Worm (Caenorhabditis elegans): ENCODE results near the gene srd-55.

DNA sequence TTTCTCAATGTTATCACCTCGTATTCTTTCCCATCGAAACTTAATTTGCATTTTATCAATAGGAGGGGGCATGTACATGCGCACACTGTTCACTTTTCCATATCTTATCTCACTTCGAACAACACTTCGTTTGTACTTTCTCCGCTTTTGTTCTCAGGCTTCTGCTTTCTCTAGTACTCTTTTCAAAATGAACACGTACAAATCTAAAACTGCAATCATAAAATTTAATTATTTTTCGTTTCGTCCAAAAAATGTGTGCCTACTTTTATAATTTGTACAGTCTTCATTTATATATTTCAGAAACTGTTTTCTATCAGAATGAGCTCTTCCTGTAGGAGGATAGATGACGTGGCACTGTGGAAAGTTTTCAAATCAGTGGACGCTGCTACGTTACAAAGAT is 9.6 kb upstream of the srd-55 start, which contains the start of gene C07D10.1:
- TF ChIP-seq ama-1 (optimal IDR thresholded peaks at IDR 0.05) = no peak
- TF ChIP-seq fkh-10 (GFP tag; optimal IDR thresholded peaks at IDR 0.05) = no peak
- TF ChIP-seq elt-3 (tag; optimal IDR thresholded peaks at IDR 0.05) = no peak
- no peak for TF ChIP-seq rnt-1 (tag; optimal IDR thresholded peaks at IDR 0.05)
- TF ChIP-seq aly-2 (tag; optimal IDR thresholded peaks at IDR 0.05) = no peak
- no peak for TF ChIP-seq egl-27 (tag; optimal IDR thresholded peaks at IDR 0.05)
- TF ChIP-seq lin-35 (GFP tag; optimal IDR thresholded peaks at IDR 0.05) = no peak
- TF ChIP-seq nhr-28 (tag; optimal IDR thresholded peaks at IDR 0.05) = no peak
